Worm (Caenorhabditis elegans) whole organism, late embryonic: ENCODE results near the gene eea-1.

Experiments
- C08G9.2 ChIP-seq: sonication (generic microtip); optimal IDR thresholded peaks from 2 replicates; lab custom pipeline; 2016; ENCODE audit warnings: mild to moderate bottlenecking, missing genetic modification characterization, moderate library complexity, missing compliant biosample characterization
- T23F11.4 ChIP-seq: fragments of 200-800 bp; sonication (Bioruptor generic); optimal IDR thresholded peaks from 2 replicates; lab custom pipeline; 2018; ENCODE audit warnings: mild to moderate bottlenecking, missing genetic modification characterization, missing compliant biosample characterization
- Y22D7AL.16 ChIP-seq: sonication (generic microtip); optimal IDR thresholded peaks from 2 replicates; lab custom pipeline; 2016; ENCODE audit warnings: missing genetic modification characterization, missing compliant biosample characterization
- ama-1 ChIP-seq: fragments of 150-350 bp; optimal IDR thresholded peaks from 2 replicates; lab custom pipeline; 2014
- ceh-18 ChIP-seq: sonication (generic microtip); optimal IDR thresholded peaks from 2 replicates; lab custom pipeline; 2016; ENCODE audit warnings: missing genetic modification characterization, missing compliant biosample characterization
- ceh-31 ChIP-seq: sonication (generic microtip); optimal IDR thresholded peaks from 2 replicates; lab custom pipeline; 2016; ENCODE audit warnings: missing genetic modification characterization, missing compliant biosample characterization
- ceh-34 ChIP-seq: sonication (generic microtip); optimal IDR thresholded peaks from 2 replicates; lab custom pipeline; 2016; ENCODE audit warnings: mild to moderate bottlenecking, missing genetic modification characterization, missing compliant biosample characterization
- ceh-45 ChIP-seq: fragments of 200-800 bp; sonication (Bioruptor generic); IDR thresholded peaks from 2 replicates; pipeline ENCODE4 v1.3.6; 2022; ENCODE audit warnings: missing genetic modification reagents, missing genetic modification characterization, missing compliant biosample characterization
- ceh-9 ChIP-seq: sonication (generic microtip); optimal IDR thresholded peaks from 2 replicates; lab custom pipeline; 2016; ENCODE audit warnings: mild to moderate bottlenecking, missing genetic modification characterization, inconsistent platforms, missing compliant biosample characterization
- che-1 ChIP-seq: sonication (generic microtip); optimal IDR thresholded peaks from 2 replicates; lab custom pipeline; 2016; ENCODE audit warnings: mild to moderate bottlenecking, missing genetic modification characterization, missing compliant biosample characterization
- dve-1 ChIP-seq: sonication (generic microtip); optimal IDR thresholded peaks from 2 replicates; lab custom pipeline; 2017; ENCODE audit warnings: antibody characterized with exemption, mild to moderate bottlenecking, missing genetic modification characterization, missing compliant biosample characterization
- elt-2 ChIP-seq: sonication (generic microtip); optimal IDR thresholded peaks from 2 replicates; lab custom pipeline; 2016; ENCODE audit warnings: missing genetic modification reagents, missing genetic modification characterization, missing compliant biosample characterization
- elt-4 ChIP-seq: sonication (generic microtip); optimal IDR thresholded peaks from 2 replicates; lab custom pipeline; 2016; ENCODE audit warnings: missing genetic modification characterization, missing compliant biosample characterization
- ets-4 ChIP-seq: sonication (generic microtip); optimal IDR thresholded peaks from 2 replicates; lab custom pipeline; 2016; ENCODE audit warnings: missing genetic modification characterization, missing compliant biosample characterization
- eyg-1 ChIP-seq: sonication (generic microtip); optimal IDR thresholded peaks from 2 replicates; lab custom pipeline; 2016; ENCODE audit warnings: missing genotype, missing genetic modification characterization, missing compliant biosample characterization
- fkh-10 ChIP-seq: fragments of 150-350 bp; optimal IDR thresholded peaks from 2 replicates; lab custom pipeline; 2014; ENCODE audit warnings: missing biosample characterization, missing genetic modification reagents, missing genetic modification characterization
- fkh-6 ChIP-seq: sonication (generic microtip); optimal IDR thresholded peaks from 2 replicates; lab custom pipeline; 2016; ENCODE audit warnings: missing genetic modification characterization, missing compliant biosample characterization
- gmeb-2 ChIP-seq: sonication (generic microtip); optimal IDR thresholded peaks from 2 replicates; lab custom pipeline; 2016; ENCODE audit warnings: missing genetic modification characterization, inconsistent platforms, missing compliant biosample characterization
- hlh-30 ChIP-seq: sonication (generic microtip); optimal IDR thresholded peaks from 2 replicates; lab custom pipeline; 2017; ENCODE audit warnings: antibody characterized with exemption, missing genetic modification characterization, missing compliant biosample characterization; ENCODE audit not compliant: insufficient read depth
- hlh-6 ChIP-seq: sonication (generic microtip); optimal IDR thresholded peaks from 2 replicates; lab custom pipeline; 2016; ENCODE audit warnings: missing genotype, missing genetic modification characterization, missing compliant biosample characterization
- hlh-8 ChIP-seq: sonication (generic microtip); optimal IDR thresholded peaks from 2 replicates; lab custom pipeline; 2016; ENCODE audit warnings: missing genotype, missing genetic modification characterization, missing compliant biosample characterization
- lin-11 ChIP-seq: fragments of 200-800 bp; sonication (Bioruptor generic); optimal IDR thresholded peaks from 2 replicates; lab custom pipeline; 2018; ENCODE audit warnings: mild to moderate bottlenecking, missing genetic modification characterization, missing compliant biosample characterization
- madf-2 ChIP-seq: sonication (generic microtip); optimal IDR thresholded peaks from 2 replicates; lab custom pipeline; 2017; ENCODE audit warnings: missing genetic modification characterization, missing compliant biosample characterization
- nfya-1 ChIP-seq: sonication (generic microtip); optimal IDR thresholded peaks from 2 replicates; lab custom pipeline; 2017; ENCODE audit warnings: missing genetic modification characterization, mild to moderate bottlenecking, missing compliant biosample characterization, antibody characterized with exemption, moderate library complexity
- nhr-11 ChIP-seq: fragments of 150-350 bp; optimal IDR thresholded peaks from 2 replicates; lab custom pipeline; 2014; ENCODE audit warnings: missing biosample characterization, missing genetic modification characterization
- odd-2 ChIP-seq: sonication (generic microtip); optimal IDR thresholded peaks from 2 replicates; lab custom pipeline; 2017; ENCODE audit warnings: antibody characterized with exemption, mild to moderate bottlenecking, missing genetic modification characterization, missing compliant biosample characterization
- pag-3 ChIP-seq: sonication (generic microtip); optimal IDR thresholded peaks from 2 replicates; lab custom pipeline; 2016; ENCODE audit warnings: missing compliant biosample characterization, missing genetic modification characterization, borderline replicate concordance
- pat-9 ChIP-seq: fragments of 200-800 bp; sonication (Bioruptor generic); optimal IDR thresholded peaks from 2 replicates; lab custom pipeline; 2018; ENCODE audit warnings: mild to moderate bottlenecking, missing genetic modification characterization, moderate library complexity, missing compliant biosample characterization
- pha-2 ChIP-seq: sonication (generic microtip); optimal IDR thresholded peaks from 2 replicates; lab custom pipeline; 2017; ENCODE audit warnings: mild to moderate bottlenecking, missing genetic modification characterization, missing compliant biosample characterization
- pha-4 ChIP-seq: fragments of 150-350 bp; optimal IDR thresholded peaks from 2 replicates; lab custom pipeline; 2018; ENCODE audit warnings: missing biosample characterization, missing genetic modification reagents, missing genetic modification characterization
- ref-2 ChIP-seq: sonication (generic microtip); optimal IDR thresholded peaks from 2 replicates; lab custom pipeline; 2016; ENCODE audit warnings: missing genetic modification characterization, missing compliant biosample characterization
- rnt-1 ChIP-seq: sonication (generic microtip); optimal IDR thresholded peaks from 2 replicates; lab custom pipeline; 2016; ENCODE audit warnings: missing genetic modification characterization, missing compliant biosample characterization
- sox-4 ChIP-seq: sonication (generic microtip); optimal IDR thresholded peaks from 2 replicates; lab custom pipeline; 2017; ENCODE audit warnings: mild to moderate bottlenecking, missing genetic modification characterization, inconsistent platforms, missing compliant biosample characterization
- syd-9 ChIP-seq: sonication (generic microtip); optimal IDR thresholded peaks from 2 replicates; lab custom pipeline; 2016; ENCODE audit warnings: mild to moderate bottlenecking, missing genetic modification characterization, moderate library complexity, missing compliant biosample characterization
- tbx-2 ChIP-seq: sonication (generic microtip); optimal IDR thresholded peaks from 2 replicates; lab custom pipeline; 2016; ENCODE audit warnings: missing genetic modification characterization, missing compliant biosample characterization
- ttx-3 ChIP-seq: sonication (generic microtip); optimal IDR thresholded peaks from 2 replicates; lab custom pipeline; 2016; ENCODE audit warnings: missing genetic modification reagents, missing genetic modification characterization, missing compliant biosample characterization
- unc-3 ChIP-seq, 2 experiments: fragments of 200-800 bp in 1 of 2; sonication (Bioruptor generic) in 1 of 2; sonication (generic microtip) in 1 of 2; conservative IDR thresholded peaks in 1 of 2; optimal IDR thresholded peaks in 1 of 2; 2 replicates each; pipeline versions ENCODE4 v1.3.6 to Lab custom; 2016 to 2022; ENCODE audit warnings: missing compliant biosample characterization in 2 of 2, missing genetic modification characterization in 2 of 2, missing genetic modification reagents in 1 of 2
- unc-42 ChIP-seq: sonication (generic microtip); optimal IDR thresholded peaks from 2 replicates; lab custom pipeline; 2016; ENCODE audit warnings: missing genotype, missing genetic modification characterization, missing compliant biosample characterization
- zip-5 ChIP-seq: sonication (generic microtip); optimal IDR thresholded peaks from 2 replicates; lab custom pipeline; 2016; ENCODE audit warnings: missing genetic modification characterization, missing compliant biosample characterization
- ztf-16 ChIP-seq: sonication (generic microtip); optimal IDR thresholded peaks from 2 replicates; lab custom pipeline; 2017; ENCODE audit warnings: missing genetic modification characterization, missing compliant biosample characterization

eea-1 gene

DNA sequence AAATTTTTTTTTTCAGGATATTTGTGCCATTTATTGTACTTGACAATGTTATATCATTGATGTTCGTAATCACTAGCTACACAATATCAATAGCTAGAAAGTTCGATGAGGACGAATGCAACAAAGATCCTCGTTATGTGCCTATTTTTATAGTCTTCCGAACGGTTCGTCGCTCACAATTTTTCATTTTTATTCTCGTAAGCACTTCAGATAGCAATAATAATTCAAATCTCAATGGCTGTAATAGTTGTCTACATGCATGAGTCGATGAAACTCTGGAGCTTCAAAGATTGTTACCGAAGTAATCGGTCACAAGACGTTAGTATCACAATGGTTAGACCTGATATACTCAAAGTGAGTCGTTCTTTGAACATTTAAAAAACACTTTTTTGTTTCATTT is 32.0 kb upstream of the eea-1 start:
- no peak for TF ChIP-seq eyg-1
- no peak for TF ChIP-seq ttx-3 (tag; lab: Kevin White, UChicago)
- no peak for TF ChIP-seq ceh-34
- no peak for TF ChIP-seq hlh-30 (tag; lab: Kevin White, UChicago)
- TF ChIP-seq sox-4 (tag; lab: Kevin White, UChicago), result no peak
- TF ChIP-seq tbx-2, result no peak
- TF ChIP-seq, all 69 proteins: peak for 0

- TF ChIP-seq ceh-45 (GFP tag; lab: Robert Waterston, UW) (no peak), dve-1 (tag; lab: Kevin White, UChicago) (no peak), ref-2 (tag; lab: Kevin White, UChicago) (no peak), tbx-2 (no peak), unc-3 (GFP tag; conservative IDR thresholded peaks at IDR 0.05; lab: Robert Waterston, UW) (no peak), unc-3 (tag; optimal IDR thresholded peaks at IDR 0.05; lab: Kevin White, UChicago) (no peak), nhr-11 (tag; lab: Kevin White, UChicago) (no peak), ttx-3 (tag; lab: Kevin White, UChicago) (no peak), pha-4 (no peak), elt-4 (tag; lab: Kevin White, UChicago) (no peak), unc-42 (tag; lab: Kevin White, UChicago) (no peak), fkh-6 (tag; lab: Kevin White, UChicago) (no peak)
Measured at ce11 chrV:13523194-13523593, 26.0 kb upstream of the eea-1 start, which contains the start of gene R11G10.3. TSS of gene R11G10.3 (plus strand) at chrV:13523494.

DNA sequence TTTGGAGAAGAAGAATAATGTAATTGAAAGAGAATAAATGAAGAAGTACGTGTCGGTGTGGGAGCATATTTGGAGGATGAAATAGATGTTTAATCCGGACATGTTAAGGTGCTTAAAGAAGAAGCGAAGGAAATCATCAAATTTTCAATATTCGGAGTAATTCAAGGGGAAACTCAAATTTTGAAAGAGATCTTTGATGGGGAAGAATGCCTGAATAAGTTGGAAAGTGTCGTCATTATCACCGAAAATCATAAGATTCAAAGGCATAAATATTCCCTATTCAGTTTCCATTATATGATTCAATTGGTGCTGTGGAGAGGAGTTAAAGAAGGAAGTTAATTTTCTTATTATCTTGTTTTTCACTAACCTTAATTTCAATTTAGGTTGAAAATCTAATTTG is 17.9 kb upstream of the eea-1 start, which contains the start of gene semi-1:
semi-1 (minus strand) TSS at position 101 of the 400 bp plus-strand sequence.
- no peak for TF ChIP-seq ceh-18 (tag; lab: Kevin White, UChicago)
- no peak for TF ChIP-seq fkh-10 (GFP tag; lab: Kevin White, UChicago)
- no peak for TF ChIP-seq ceh-31
- no peak for TF ChIP-seq hlh-8
- no peak for TF ChIP-seq nhr-11 (tag; lab: Kevin White, UChicago)
- TF ChIP-seq ceh-34, result no peak
- no peak for TF ChIP-seq syd-9 (tag; lab: Kevin White, UChicago)
- no peak for TF ChIP-seq sox-4 (tag; lab: Kevin White, UChicago)
- no peak for TF ChIP-seq lin-11 (tag; lab: Kevin White, UChicago)
- TF ChIP-seq ets-4 (tag; lab: Kevin White, UChicago), result no peak
- no peak for TF ChIP-seq elt-2
- no peak for TF ChIP-seq unc-42 (tag; lab: Kevin White, UChicago)

DNA sequence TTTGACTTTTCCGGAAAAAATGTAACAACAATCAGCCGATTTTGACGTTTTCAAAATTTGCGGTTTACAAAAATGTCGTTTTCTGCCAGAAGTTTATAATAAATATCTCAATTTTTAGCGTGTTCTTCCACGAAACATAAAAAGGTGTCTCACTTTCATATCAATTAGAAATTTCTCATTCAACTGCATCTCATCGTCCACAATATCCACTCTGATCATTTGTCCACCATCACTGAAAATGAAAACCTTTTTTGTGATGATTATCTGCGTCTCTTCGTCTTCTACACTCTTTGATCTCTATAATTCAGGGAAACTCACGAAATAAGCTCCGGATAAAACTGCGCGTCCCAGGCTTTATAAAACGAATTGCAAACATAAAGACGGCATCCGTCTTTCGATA is 15.3 kb upstream of the eea-1 start:
- TF ChIP-seq ets-4 (tag; lab: Kevin White, UChicago), result no peak
- no peak for TF ChIP-seq hlh-30 (tag; lab: Kevin White, UChicago)
- TF ChIP-seq ceh-9 (tag; lab: Kevin White, UChicago), result no peak
- no peak for TF ChIP-seq pat-9 (tag; lab: Kevin White, UChicago)
- TF ChIP-seq T23F11.4, result no peak
- no peak for TF ChIP-seq che-1 (tag; lab: Kevin White, UChicago)
- no peak for TF ChIP-seq pha-2
- TF ChIP-seq ztf-16 (tag; lab: Kevin White, UChicago), result no peak
- no peak for TF ChIP-seq pag-3
- TF ChIP-seq sox-4 (tag; lab: Kevin White, UChicago), result no peak
- TF ChIP-seq odd-2, result no peak
- no peak for TF ChIP-seq ceh-31
- no peak for TF ChIP-seq ref-2 (tag; lab: Kevin White, UChicago)

DNA sequence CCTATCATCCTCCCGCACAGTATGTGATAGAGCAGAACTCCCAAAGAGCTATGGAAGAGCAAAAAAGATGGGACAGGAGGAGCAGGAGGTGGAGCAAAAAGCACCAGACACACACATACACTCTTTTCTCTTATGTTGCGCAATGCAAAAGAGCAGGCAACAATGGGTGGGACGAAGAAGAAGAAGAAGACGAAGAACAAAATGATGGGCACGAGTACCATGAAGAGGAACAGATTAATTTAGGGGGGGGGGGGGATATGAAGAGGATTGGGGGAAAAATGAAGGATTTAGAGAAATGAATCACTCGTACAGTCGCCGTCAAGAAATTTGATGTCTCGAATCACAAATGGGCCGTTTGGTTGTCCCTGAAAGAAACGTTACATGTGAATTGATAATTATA is 14.4 kb upstream of the eea-1 start, which contains the start of gene avr-15:
avr-15 (minus strand) TSS at position 101 of the 400 bp plus-strand sequence.
- no peak for TF ChIP-seq hlh-6 (tag; lab: Kevin White, UChicago)
- no peak for TF ChIP-seq rnt-1 (tag; lab: Kevin White, UChicago)
- no peak for TF ChIP-seq lin-11 (tag; lab: Kevin White, UChicago)
- no peak for TF ChIP-seq zip-5
- TF ChIP-seq unc-42 (tag; lab: Kevin White, UChicago), result no peak
- TF ChIP-seq ama-1 (lab: Kevin White, UChicago), result no peak
- no peak for TF ChIP-seq nfya-1 (tag; lab: Kevin White, UChicago)
- no peak for TF ChIP-seq ets-4 (tag; lab: Kevin White, UChicago)
- no peak for TF ChIP-seq ceh-45 (GFP tag; lab: Robert Waterston, UW)
- no peak for TF ChIP-seq elt-4 (tag; lab: Kevin White, UChicago)
- no peak for TF ChIP-seq ceh-18 (tag; lab: Kevin White, UChicago)
- no peak for TF ChIP-seq che-1 (tag; lab: Kevin White, UChicago)
- TF ChIP-seq madf-2, result no peak
- TF ChIP-seq pha-2, result no peak
- no peak for TF ChIP-seq gmeb-2
- TF ChIP-seq C08G9.2 (tag; lab: Kevin White, UChicago), result no peak
- TF ChIP-seq Y22D7AL.16, result no peak
